Worm (Caenorhabditis elegans): ENCODE data around the gene Y54G2A.76.

DNA sequence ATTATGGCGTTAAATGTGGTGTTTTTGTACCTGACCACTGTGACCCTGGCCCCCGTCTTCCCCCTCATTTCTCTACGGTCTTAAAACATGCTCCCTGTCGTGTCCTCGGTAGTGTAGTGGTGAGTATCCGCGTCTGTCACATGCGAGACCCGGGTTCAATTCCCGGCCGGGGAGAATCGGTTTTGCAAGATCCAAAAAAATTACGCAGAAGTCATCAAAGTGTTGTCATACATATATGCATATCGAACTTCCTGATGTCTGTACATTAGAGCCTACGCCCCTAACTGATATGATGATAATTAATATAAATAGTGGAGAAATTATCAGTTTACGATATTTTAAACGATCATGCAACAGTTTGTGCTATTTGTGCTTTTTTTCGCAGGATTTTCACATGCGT, 3.7 kb upstream of the Y54G2A.76 start, which contains the start of gene Y54G2A.45:
- peak; percentile 90 for TF ChIP-seq flt-1 (GFP tag; IDR thresholded peaks at IDR 0.05)
- TF ChIP-seq ztf-29 (GFP tag; IDR thresholded peaks at IDR 0.05) = no peak
- peak; percentile 82 for TF ChIP-seq tab-1 (GFP tag; IDR thresholded peaks at IDR 0.05)
- TF ChIP-seq ztf-23 (GFP tag; IDR thresholded peaks at IDR 0.05) = peak; percentile 74
- TF ChIP-seq med-1 (GFP tag; optimal IDR thresholded peaks at IDR 0.05; ENCODE audit: insufficient read depth) = no peak
- peak; percentile 65 for TF ChIP-seq T22C8.4 (GFP tag; IDR thresholded peaks at IDR 0.05)
- TF ChIP-seq klf-2 (GFP tag; conservative IDR thresholded peaks at IDR 0.05) = no peak
- TF ChIP-seq cog-1 (tag; optimal IDR thresholded peaks at IDR 0.05) = peak; percentile 39
- TF ChIP-seq ref-1 (GFP tag; conservative IDR thresholded peaks at IDR 0.05) = peak; percentile 69

Measured in whole organism, midembryonic.